Fruit fly (Drosophila melanogaster): ENCODE results near the gene CG42393.

dm6 chr3L:18015171-18015944 is 27.2 kb upstream of the CG42393 start:
- TF ChIP-seq CG8119 (GFP tag; IDR thresholded peaks at IDR 0.05) = no peak
- TF ChIP-seq Hr4 (GFP tag; optimal IDR thresholded peaks at IDR 0.05) = no peak
- TF ChIP-seq CG32006 (GFP tag; optimal IDR thresholded peaks at IDR 0.05) = no peak
- no peak for TF ChIP-seq CG6792 (GFP tag; optimal IDR thresholded peaks at IDR 0.05)
- TF ChIP-seq CG15336 (GFP tag; IDR thresholded peaks at IDR 0.05) = no peak
- no peak for TF ChIP-seq CG34406 (GFP tag; optimal IDR thresholded peaks at IDR 0.05)
- no peak for TF ChIP-seq pdm3 (GFP tag; optimal IDR thresholded peaks at IDR 0.05)
- TF ChIP-seq CG6276 (GFP tag; optimal IDR thresholded peaks at IDR 0.05) = no peak
- no peak for TF ChIP-seq dsx (GFP tag; optimal IDR thresholded peaks at IDR 0.05; ENCODE audit: poor library complexity, severe bottlenecking)
- no peak for TF ChIP-seq CG6854 (GFP tag; optimal IDR thresholded peaks at IDR 0.05)

All from whole organism, prepupa.